ENCODE assay signal across 1 fruit fly cellular context in the genomic region with DNA sequence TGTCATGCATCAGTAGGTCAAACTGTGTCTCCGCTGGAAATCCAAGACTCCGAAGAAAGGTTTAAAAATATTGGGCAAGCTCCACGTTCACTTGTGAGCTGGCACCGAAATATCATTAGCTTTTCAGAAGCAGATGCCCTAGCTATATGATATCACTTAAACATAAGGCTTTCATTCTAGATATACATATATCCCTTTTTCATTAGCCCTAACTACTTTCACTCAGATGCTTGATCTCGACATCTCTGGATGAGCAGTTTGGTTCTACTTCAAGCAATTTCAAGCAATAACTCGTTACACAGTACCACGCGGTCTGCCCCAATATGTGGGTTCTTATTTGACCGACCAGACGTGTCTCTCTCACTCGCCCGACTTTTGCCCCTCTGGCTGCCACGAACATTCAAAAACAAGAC.
TF ChIP-seq lines count a peak whose summit lies in the region.

No protein-coding gene starts in this region.

TF ChIP-seq in whole organism, embryonic, 481 proteins besides CTCF, POLR2A, EP300 and RAD21 (continued from another document and continues in another):
- peak; percentile 83 for TF ChIP-seq CG17361 (GFP tag; IDR thresholded peaks at IDR 0.05; lab: Robert Waterston, UW)
- TF ChIP-seq org-1 (GFP tag; optimal IDR thresholded peaks at IDR 0.05; lab: Kevin White, UChicago): peak; percentile 55
- TF ChIP-seq CG17359 (tag; optimal IDR thresholded peaks at IDR 0.05; lab: Kevin White, UChicago): no peak
- TF ChIP-seq kni (GFP tag; optimal IDR thresholded peaks at IDR 0.05; lab: Kevin White, UChicago): no peak
- no peak for TF ChIP-seq CG2889 (GFP tag; IDR thresholded peaks at IDR 0.05; lab: Robert Waterston, UW)
- no peak for TF ChIP-seq MTF-1 (GFP tag; optimal IDR thresholded peaks at IDR 0.05; lab: Kevin White, UChicago; ENCODE audit: borderline replicate concordance)
- no peak for TF ChIP-seq CG4617 (GFP tag; optimal IDR thresholded peaks at IDR 0.05; lab: Kevin White, UChicago; ENCODE audit: borderline replicate concordance)
- TF ChIP-seq CG12659 (GFP tag; optimal IDR thresholded peaks at IDR 0.05; lab: Kevin White, UChicago): peak; percentile 56
- TF ChIP-seq CG1233 (GFP tag; optimal IDR thresholded peaks at IDR 0.05; lab: Kevin White, UChicago): peak; percentile 29
- TF ChIP-seq CG13123 (GFP tag; optimal IDR thresholded peaks at IDR 0.05; lab: Kevin White, UChicago): no peak
- no peak for TF ChIP-seq sna (GFP tag; IDR thresholded peaks at IDR 0.05; lab: Robert Waterston, UW; ENCODE audit: partially characterized antibody)
- no peak for TF ChIP-seq CG31388 (GFP tag; optimal IDR thresholded peaks at IDR 0.05; lab: Kevin White, UChicago)
- TF ChIP-seq trh (GFP tag; optimal IDR thresholded peaks at IDR 0.05; lab: Kevin White, UChicago): no peak
- no peak for TF ChIP-seq CG34224 (GFP tag; IDR thresholded peaks at IDR 0.05; lab: Robert Waterston, UW; ENCODE audit: partially characterized antibody)
- peak; percentile 45 for TF ChIP-seq CG13424 (tag; optimal IDR thresholded peaks at IDR 0.05; lab: Kevin White, UChicago)
- TF ChIP-seq dmrt99B (tag; optimal IDR thresholded peaks at IDR 0.05; lab: Kevin White, UChicago): peak; percentile 53
- TF ChIP-seq CG9437 (GFP tag; optimal IDR thresholded peaks at IDR 0.05; lab: Kevin White, UChicago): peak; percentile 57
- no peak for TF ChIP-seq CG3281 (GFP tag; optimal IDR thresholded peaks at IDR 0.05; lab: Kevin White, UChicago)
- TF ChIP-seq CG7839 (tag; optimal IDR thresholded peaks at IDR 0.05; lab: Kevin White, UChicago): peak; percentile 73
- no peak for TF ChIP-seq dan (GFP tag; IDR thresholded peaks at IDR 0.05; lab: Robert Waterston, UW)
- no peak for TF ChIP-seq CG10366 (GFP tag; IDR thresholded peaks at IDR 0.05; lab: Robert Waterston, UW)
- peak; percentile 10 for TF ChIP-seq p53 (GFP tag; optimal IDR thresholded peaks at IDR 0.05; lab: Kevin White, UChicago)
- TF ChIP-seq Fer2 (tag; optimal IDR thresholded peaks at IDR 0.05; lab: Kevin White, UChicago): no peak
- no peak for TF ChIP-seq CG4854 (GFP tag; optimal IDR thresholded peaks at IDR 0.05; lab: Kevin White, UChicago)
- TF ChIP-seq Hmx (GFP tag; optimal IDR thresholded peaks at IDR 0.05; lab: Kevin White, UChicago): no peak
- no peak for TF ChIP-seq Dfd (GFP tag; optimal IDR thresholded peaks at IDR 0.05; lab: Kevin White, UChicago)
- TF ChIP-seq h (optimal IDR thresholded peaks at IDR 0.05; lab: Kevin White, UChicago): no peak
- TF ChIP-seq tll (GFP tag; optimal IDR thresholded peaks at IDR 0.05; lab: Kevin White, UChicago): no peak
- no peak for TF ChIP-seq CG6813 (GFP tag; optimal IDR thresholded peaks at IDR 0.05; lab: Kevin White, UChicago)
- peak; percentile 54 for TF ChIP-seq CG11504 (tag; optimal IDR thresholded peaks at IDR 0.05; lab: Kevin White, UChicago)
- no peak for TF ChIP-seq Aef1 (GFP tag; IDR thresholded peaks at IDR 0.05; lab: Robert Waterston, UW)
- TF ChIP-seq tup (GFP tag; optimal IDR thresholded peaks at IDR 0.05; lab: Kevin White, UChicago): no peak
- TF ChIP-seq exex (tag; optimal IDR thresholded peaks at IDR 0.05; lab: Kevin White, UChicago): no peak
- no peak for TF ChIP-seq ab (GFP tag; optimal IDR thresholded peaks at IDR 0.05; lab: Kevin White, UChicago)
- TF ChIP-seq hbn (GFP tag; IDR thresholded peaks at IDR 0.05; lab: Robert Waterston, UW; ENCODE audit: partially characterized antibody): no peak
- TF ChIP-seq Sry-β (GFP tag; optimal IDR thresholded peaks at IDR 0.05; lab: Kevin White, UChicago): no peak
- no peak for TF ChIP-seq CG15073 (GFP tag; optimal IDR thresholded peaks at IDR 0.05; lab: Kevin White, UChicago)
- TF ChIP-seq CG13775 (GFP tag; optimal IDR thresholded peaks at IDR 0.05; lab: Kevin White, UChicago): no peak
- no peak for TF ChIP-seq Gsc (GFP tag; IDR thresholded peaks at IDR 0.05; lab: Robert Waterston, UW)
- peak; percentile 53 for TF ChIP-seq CG30403 (GFP tag; optimal IDR thresholded peaks at IDR 0.05; lab: Kevin White, UChicago)
- TF ChIP-seq unc-4 (GFP tag; IDR thresholded peaks at IDR 0.05; lab: Robert Waterston, UW; ENCODE audit: partially characterized antibody): no peak
- TF ChIP-seq chinmo (GFP tag; IDR thresholded peaks at IDR 0.05; lab: Robert Waterston, UW; ENCODE audit: partially characterized antibody): no peak
- TF ChIP-seq az2 (GFP tag; optimal IDR thresholded peaks at IDR 0.05; lab: Kevin White, UChicago): peak; percentile 34
- no peak for TF ChIP-seq ttk (GFP tag; IDR thresholded peaks at IDR 0.05; lab: Robert Waterston, UW)
- TF ChIP-seq gsb-n (tag; optimal IDR thresholded peaks at IDR 0.05; lab: Kevin White, UChicago): peak; percentile 27
- peak; percentile 8 for TF ChIP-seq CG8388 (GFP tag; optimal IDR thresholded peaks at IDR 0.05; lab: Kevin White, UChicago)
- TF ChIP-seq Bdp1 (GFP tag; optimal IDR thresholded peaks at IDR 0.05; lab: Kevin White, UChicago): no peak
- TF ChIP-seq CG15011 (GFP tag; optimal IDR thresholded peaks at IDR 0.05; lab: Kevin White, UChicago): no peak
- no peak for TF ChIP-seq Meics (GFP tag; optimal IDR thresholded peaks at IDR 0.05; lab: Kevin White, UChicago)
- peak; percentile 83 for TF ChIP-seq nmo (GFP tag; optimal IDR thresholded peaks at IDR 0.05; lab: Kevin White, UChicago)
- TF ChIP-seq tgo (GFP tag; IDR thresholded peaks at IDR 0.05; lab: Robert Waterston, UW): no peak; the same call in 2 of the 3 replicates
- TF ChIP-seq CG7556 (GFP tag; optimal IDR thresholded peaks at IDR 0.05; lab: Kevin White, UChicago): peak; percentile 66
- TF ChIP-seq CG6854 (GFP tag; optimal IDR thresholded peaks at IDR 0.05; lab: Kevin White, UChicago): no peak
- peak; percentile 30 for TF ChIP-seq CG16815 (GFP tag; optimal IDR thresholded peaks at IDR 0.05; lab: Kevin White, UChicago)
- no peak for TF ChIP-seq Tbp (GFP tag; optimal IDR thresholded peaks at IDR 0.05; lab: Kevin White, UChicago)
- no peak for TF ChIP-seq cato (GFP tag; optimal IDR thresholded peaks at IDR 0.05; lab: Kevin White, UChicago; ENCODE audit: borderline replicate concordance)
- TF ChIP-seq CG4282 (GFP tag; optimal IDR thresholded peaks at IDR 0.05; lab: Kevin White, UChicago): no peak
- TF ChIP-seq unpg (GFP tag; optimal IDR thresholded peaks at IDR 0.05; lab: Kevin White, UChicago): peak; percentile 4
- TF ChIP-seq Ets97D (GFP tag; optimal IDR thresholded peaks at IDR 0.05; lab: Kevin White, UChicago): peak; percentile 21
- no peak for TF ChIP-seq CG3065 (GFP tag; optimal IDR thresholded peaks at IDR 0.05; lab: Kevin White, UChicago)
- TF ChIP-seq C15 (GFP tag; IDR thresholded peaks at IDR 0.05; lab: Robert Waterston, UW): no peak
- TF ChIP-seq Oaz (GFP tag; IDR thresholded peaks at IDR 0.05; lab: Robert Waterston, UW): no peak
- TF ChIP-seq tin (GFP tag; optimal IDR thresholded peaks at IDR 0.05; lab: Kevin White, UChicago): no peak
- TF ChIP-seq lov (optimal IDR thresholded peaks at IDR 0.05; lab: Kevin White, UChicago): no peak
- TF ChIP-seq lov (GFP tag; IDR thresholded peaks at IDR 0.05; lab: Robert Waterston, UW): no peak
- TF ChIP-seq eve (GFP tag; optimal IDR thresholded peaks at IDR 0.05; lab: Kevin White, UChicago): no peak
- no peak for TF ChIP-seq Nf-YB (GFP tag; optimal IDR thresholded peaks at IDR 0.05; lab: Kevin White, UChicago)
- TF ChIP-seq CG14710 (tag; optimal IDR thresholded peaks at IDR 0.05; lab: Kevin White, UChicago): no peak
- no peak for TF ChIP-seq Hr39 (optimal IDR thresholded peaks at IDR 0.05; lab: Kevin White, UChicago)
- TF ChIP-seq jing (GFP tag; optimal IDR thresholded peaks at IDR 0.05; lab: Kevin White, UChicago): no peak
- no peak for TF ChIP-seq Stat92E (GFP tag; optimal IDR thresholded peaks at IDR 0.05; lab: Kevin White, UChicago)
- TF ChIP-seq Antp (GFP tag; optimal IDR thresholded peaks at IDR 0.05; lab: Kevin White, UChicago): peak; percentile 57
- TF ChIP-seq pzg (GFP tag; optimal IDR thresholded peaks at IDR 0.05; lab: Kevin White, UChicago): no peak
- TF ChIP-seq CHES-1-like (GFP tag; optimal IDR thresholded peaks at IDR 0.05; lab: Kevin White, UChicago): peak; percentile 19
- TF ChIP-seq nerfin-2 (GFP tag; IDR thresholded peaks at IDR 0.05; lab: Robert Waterston, UW; ENCODE audit: partially characterized antibody): no peak
- TF ChIP-seq ems (GFP tag; optimal IDR thresholded peaks at IDR 0.05; lab: Kevin White, UChicago): peak; percentile 3
- TF ChIP-seq row (GFP tag; IDR thresholded peaks at IDR 0.05; lab: Robert Waterston, UW): peak; percentile 66
- TF ChIP-seq Ravus (GFP tag; IDR thresholded peaks at IDR 0.05; lab: Robert Waterston, UW): no peak
- no peak for TF ChIP-seq hth (optimal IDR thresholded peaks at IDR 0.05; lab: Kevin White, UChicago)
- TF ChIP-seq CG2712 (tag; optimal IDR thresholded peaks at IDR 0.05; lab: Kevin White, UChicago): peak; percentile 45
- no peak for TF ChIP-seq Sry-δ (GFP tag; optimal IDR thresholded peaks at IDR 0.05; lab: Kevin White, UChicago)
- TF ChIP-seq gt (GFP tag; IDR thresholded peaks at IDR 0.05; lab: Robert Waterston, UW): no peak
- peak; percentile 32 for TF ChIP-seq zfh2 (GFP tag; optimal IDR thresholded peaks at IDR 0.05; lab: Kevin White, UChicago)
- no peak for TF ChIP-seq GATAe (GFP tag; conservative IDR thresholded peaks at IDR 0.05; lab: Robert Waterston, UW)
- TF ChIP-seq Dref (GFP tag; IDR thresholded peaks at IDR 0.05; lab: Robert Waterston, UW): no peak
- TF ChIP-seq Deaf1 (tag; optimal IDR thresholded peaks at IDR 0.05; lab: Kevin White, UChicago): no peak
- TF ChIP-seq Nf-YC (tag; optimal IDR thresholded peaks at IDR 0.05; lab: Kevin White, UChicago): no peak
- TF ChIP-seq CG10654 (GFP tag; optimal IDR thresholded peaks at IDR 0.05; lab: Kevin White, UChicago): no peak
- no peak for TF ChIP-seq gsb (GFP tag; IDR thresholded peaks at IDR 0.05; lab: Robert Waterston, UW)
- no peak for TF ChIP-seq CG11723 (GFP tag; optimal IDR thresholded peaks at IDR 0.05; lab: Kevin White, UChicago)
- TF ChIP-seq CrebB (tag; optimal IDR thresholded peaks at IDR 0.05; lab: Kevin White, UChicago): no peak
- TF ChIP-seq pros (GFP tag; optimal IDR thresholded peaks at IDR 0.05; lab: Kevin White, UChicago): no peak
- no peak for TF ChIP-seq ato (GFP tag; IDR thresholded peaks at IDR 0.05; lab: Robert Waterston, UW; ENCODE audit: partially characterized antibody)
- no peak for TF ChIP-seq knrl (GFP tag; IDR thresholded peaks at IDR 0.05; lab: Robert Waterston, UW; ENCODE audit: partially characterized antibody)
- peak; percentile 32 for TF ChIP-seq CG17829 (tag; optimal IDR thresholded peaks at IDR 0.05; lab: Kevin White, UChicago)
- TF ChIP-seq CG2116 (GFP tag; optimal IDR thresholded peaks at IDR 0.05; lab: Kevin White, UChicago): no peak
- TF ChIP-seq CG7963 (GFP tag; IDR thresholded peaks at IDR 0.05; lab: Robert Waterston, UW; ENCODE audit: partially characterized antibody): no peak
- TF ChIP-seq Asciz (GFP tag; optimal IDR thresholded peaks at IDR 0.05; lab: Kevin White, UChicago): no peak
- no peak for TF ChIP-seq Taf1 (GFP tag; IDR thresholded peaks at IDR 0.05; lab: Robert Waterston, UW)
- TF ChIP-seq CG13296 (GFP tag; optimal IDR thresholded peaks at IDR 0.05; lab: Kevin White, UChicago): no peak
- TF ChIP-seq CG2199 (GFP tag; IDR thresholded peaks at IDR 0.05; lab: Robert Waterston, UW): no peak
- no peak for TF ChIP-seq maf-S (GFP tag; optimal IDR thresholded peaks at IDR 0.05; lab: Kevin White, UChicago)
- TF ChIP-seq Dbx (GFP tag; IDR thresholded peaks at IDR 0.05; lab: Robert Waterston, UW): no peak
- no peak for TF ChIP-seq z (GFP tag; IDR thresholded peaks at IDR 0.05; lab: Robert Waterston, UW)
- peak; percentile 94 for TF ChIP-seq sens (GFP tag; lab: Kevin White, UChicago)
- no peak for TF ChIP-seq sd (tag; optimal IDR thresholded peaks at IDR 0.05; lab: Kevin White, UChicago)
- TF ChIP-seq Spps (tag; optimal IDR thresholded peaks at IDR 0.05; lab: Kevin White, UChicago): no peak
- TF ChIP-seq crp (GFP tag; optimal IDR thresholded peaks at IDR 0.05; lab: Kevin White, UChicago): no peak
- peak; percentile 45 for TF ChIP-seq Sox102F (GFP tag; optimal IDR thresholded peaks at IDR 0.05; lab: Kevin White, UChicago)
- TF ChIP-seq Sin3A (optimal IDR thresholded peaks at IDR 0.05; lab: Kevin White, UChicago): no peak
- no peak for TF ChIP-seq HLH4C (GFP tag; IDR thresholded peaks at IDR 0.05; lab: Robert Waterston, UW; ENCODE audit: partially characterized antibody)
- TF ChIP-seq Xbp1 (GFP tag; optimal IDR thresholded peaks at IDR 0.05; lab: Kevin White, UChicago): peak; percentile 55
- no peak for TF ChIP-seq wek (GFP tag; optimal IDR thresholded peaks at IDR 0.05; lab: Kevin White, UChicago)
- TF ChIP-seq CG16863 (GFP tag; optimal IDR thresholded peaks at IDR 0.05; lab: Kevin White, UChicago): peak; percentile 61
- TF ChIP-seq CG4707 (GFP tag; optimal IDR thresholded peaks at IDR 0.05; lab: Kevin White, UChicago): no peak
- TF ChIP-seq Dll (GFP tag; IDR thresholded peaks at IDR 0.05; lab: Robert Waterston, UW; ENCODE audit: partially characterized antibody): no peak
- peak in 1 of 2 experiments; percentile 55 for TF ChIP-seq dpn (GFP tag; optimal IDR thresholded peaks at IDR 0.05; lab: Kevin White, UChicago)
- no peak for TF ChIP-seq CG34422 (GFP tag; IDR thresholded peaks at IDR 0.05; lab: Robert Waterston, UW)
- no peak for TF ChIP-seq Bgb (GFP tag; IDR thresholded peaks at IDR 0.05; lab: Robert Waterston, UW; ENCODE audit: partially characterized antibody)
- peak; percentile 20 for TF ChIP-seq Dip3 (GFP tag; optimal IDR thresholded peaks at IDR 0.05; lab: Kevin White, UChicago)
- TF ChIP-seq CG8478 (optimal IDR thresholded peaks at IDR 0.05; lab: Kevin White, UChicago): no peak
- TF ChIP-seq CG9609 (GFP tag; optimal IDR thresholded peaks at IDR 0.05; lab: Kevin White, UChicago): peak; percentile 48
- no peak for TF ChIP-seq da (GFP tag; optimal IDR thresholded peaks at IDR 0.05; lab: Kevin White, UChicago)
- TF ChIP-seq vvl (GFP tag; IDR thresholded peaks at IDR 0.05; lab: Robert Waterston, UW): no peak; the same call in 1 of the 2 replicates
- peak; percentile 69 for TF ChIP-seq Oli (tag; optimal IDR thresholded peaks at IDR 0.05; lab: Kevin White, UChicago)
- no peak for TF ChIP-seq Six4 (GFP tag; optimal IDR thresholded peaks at IDR 0.05; lab: Kevin White, UChicago)
- TF ChIP-seq zfh1 (GFP tag; IDR thresholded peaks at IDR 0.05; lab: Robert Waterston, UW): peak; percentile 48; the same call in 1 of the 3 replicates
- TF ChIP-seq CG17568 (GFP tag; optimal IDR thresholded peaks at IDR 0.05; lab: Kevin White, UChicago): no peak
- TF ChIP-seq ara (GFP tag; IDR thresholded peaks at IDR 0.05; lab: Robert Waterston, UW): no peak
- no peak for TF ChIP-seq CG6689 (GFP tag; IDR thresholded peaks at IDR 0.05; lab: Robert Waterston, UW)
- TF ChIP-seq Med (GFP tag; lab: Kevin White, UChicago): peak; percentile 92
